Worm (Caenorhabditis elegans) whole organism, L3 larva: ENCODE data around the gene cyp-35A2.

ENCODE experiments used
- fkh-10 ChIP-seq: sonication (generic microtip); optimal IDR thresholded peaks from 2 replicates; lab custom pipeline; 2017; ENCODE audit warnings: missing biosample characterization, missing genetic modification reagents, missing genetic modification characterization
- pqm-1 ChIP-seq: fragments of 150-350 bp; optimal IDR thresholded peaks from 2 replicates; lab custom pipeline; 2017; ENCODE audit warnings: missing biosample characterization, missing genetic modification characterization, inconsistent platforms
- snpc-4 ChIP-seq: fragments of 150-350 bp; optimal IDR thresholded peaks from 2 replicates; lab custom pipeline; 2014; ENCODE audit warnings: missing biosample characterization, missing genetic modification characterization
- ztf-11 ChIP-seq: fragments of 150-350 bp; optimal IDR thresholded peaks from 2 replicates; lab custom pipeline; 2014; ENCODE audit warnings: missing biosample characterization, missing genetic modification characterization

- TF ChIP-seq ztf-11 (tag; lab: Kevin White, UChicago) = no peak
- TF ChIP-seq fkh-10 (GFP tag; lab: Kevin White, UChicago) = no peak
- TF ChIP-seq snpc-4 = no peak
- no peak for TF ChIP-seq pqm-1
Measured at ce11 chrV:7386052-7386573, 22.1 kb upstream of the cyp-35A2 start, which contains the start of gene srp-6.
